Worm (Caenorhabditis elegans) whole organism, L3 larva: ENCODE data around the gene C56A3.6.

Experiments
- aly-2 ChIP-seq: fragments of 150-350 bp; optimal IDR thresholded peaks from 2 replicates; lab custom pipeline; 2014; ENCODE audit warnings: missing biosample characterization, missing genetic modification characterization
- nfya-1 ChIP-seq: sonication (generic microtip); optimal IDR thresholded peaks from 2 replicates; lab custom pipeline; 2017; ENCODE audit warnings: missing genetic modification characterization, mild to moderate bottlenecking, missing compliant biosample characterization, antibody characterized with exemption, moderate library complexity; ENCODE audit not compliant: insufficient read depth
- nhr-11 ChIP-seq: fragments of 150-350 bp; optimal IDR thresholded peaks from 2 replicates; lab custom pipeline; 2014; ENCODE audit warnings: missing biosample characterization, missing genetic modification characterization
- nhr-237 ChIP-seq: fragments of 150-350 bp; optimal IDR thresholded peaks from 2 replicates; lab custom pipeline; 2014; ENCODE audit warnings: missing biosample characterization, missing genetic modification characterization
- nhr-43 ChIP-seq: sonication (generic microtip); optimal IDR thresholded peaks from 2 replicates; lab custom pipeline; 2016; ENCODE audit warnings: mild to moderate bottlenecking, missing genetic modification characterization, missing compliant biosample characterization; ENCODE audit not compliant: poor library complexity, severe bottlenecking
- pha-4 ChIP-seq: fragments of 150-350 bp; optimal IDR thresholded peaks from 2 replicates; lab custom pipeline; 2014; ENCODE audit warnings: missing biosample characterization, missing genetic modification reagents, missing genetic modification characterization
- skn-1 ChIP-seq: fragments of 150-350 bp; optimal IDR thresholded peaks from 2 replicates; lab custom pipeline; 2014; ENCODE audit warnings: missing biosample characterization, missing genetic modification characterization
- snpc-4 ChIP-seq: fragments of 150-350 bp; optimal IDR thresholded peaks from 2 replicates; lab custom pipeline; 2014; ENCODE audit warnings: missing biosample characterization, missing genetic modification characterization
- tbx-2 ChIP-seq: sonication (generic microtip); optimal IDR thresholded peaks from 2 replicates; lab custom pipeline; 2016; ENCODE audit warnings: mild to moderate bottlenecking, missing genetic modification characterization, missing compliant biosample characterization

- TF ChIP-seq aly-2 (tag; lab: Kevin White, UChicago) (no peak), pha-4 (tag; lab: Kevin White, UChicago) (peak; percentile 67), nhr-237 (tag; lab: Kevin White, UChicago) (no peak), snpc-4 (tag; lab: Kevin White, UChicago) (no peak), tbx-2 (tag; lab: Kevin White, UChicago) (no peak), nhr-11 (no peak), skn-1 (tag; lab: Kevin White, UChicago) (no peak), nhr-43 (no peak), nfya-1 (no peak)
Measured at ce11 chrV:13580696-13581095, 24.5 kb upstream of the C56A3.6 start, which contains the start of gene C50B8.5.
